Fruit fly (Drosophila melanogaster): ENCODE data around the gene sowah.
A peak's percentile ranks its signal among the peaks of the same experiment; 100 is the strongest.

sowah gene

DNA sequence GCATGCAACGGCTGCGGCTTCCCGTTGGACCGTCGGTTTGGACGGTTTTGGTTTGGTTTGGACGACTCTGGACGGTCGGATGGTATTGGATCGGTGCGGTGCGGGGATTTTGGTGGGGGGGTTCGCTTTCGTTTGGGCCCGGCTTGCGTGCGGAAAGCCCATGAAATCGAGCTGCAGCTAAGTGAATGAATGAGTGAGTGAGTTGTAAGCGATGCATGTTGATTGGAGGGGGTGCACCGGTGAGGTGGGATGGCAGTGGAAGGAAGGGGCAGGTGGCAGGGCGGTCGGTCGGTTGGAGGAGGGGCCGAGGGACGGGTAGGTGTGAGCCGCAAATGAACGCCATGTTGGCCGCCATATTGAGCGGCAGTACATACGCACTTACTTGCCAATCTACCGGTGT, 18.4 kb upstream of the sowah start (continued):
- TF ChIP-seq Med (GFP tag) (no peak), Nf-YC (tag; optimal IDR thresholded peaks at IDR 0.05) (peak; percentile 74), kni (GFP tag; optimal IDR thresholded peaks at IDR 0.05) (peak; percentile 46), tx (GFP tag; optimal IDR thresholded peaks at IDR 0.05) (no peak), ssp (GFP tag; IDR thresholded peaks at IDR 0.05) (no peak)

DNA sequence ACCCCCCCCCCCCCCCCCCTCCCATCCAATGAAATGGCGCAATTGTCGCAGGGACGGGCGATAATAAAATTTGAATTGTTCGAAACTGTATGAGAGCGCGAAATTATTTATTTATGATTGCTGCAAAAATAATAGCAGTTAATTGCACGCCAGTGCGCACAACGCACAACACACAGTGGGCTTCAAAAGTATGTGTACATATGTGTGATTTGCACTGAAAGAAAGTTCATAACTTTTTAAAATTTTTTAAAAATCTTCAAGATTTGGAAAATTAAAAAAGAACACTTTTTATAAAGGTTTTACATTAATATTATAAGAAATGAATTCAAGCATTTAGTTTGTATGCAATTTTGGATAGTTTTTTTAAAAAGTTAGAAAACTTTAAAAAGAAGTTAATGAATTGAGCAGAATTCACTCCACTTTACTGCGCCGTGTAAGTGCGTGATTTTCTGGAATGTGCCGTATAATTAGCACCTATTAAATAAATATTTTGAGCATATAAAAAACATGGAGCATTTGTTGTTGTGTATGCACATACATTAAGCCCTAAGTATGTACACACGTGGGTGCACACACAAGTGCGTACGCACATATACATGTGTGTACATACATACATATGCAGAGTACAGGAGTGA, 17.7 kb upstream of the sowah start:
- TF ChIP-seq pfk (GFP tag; optimal IDR thresholded peaks at IDR 0.05) = no peak
- no peak for TF ChIP-seq YL-1 (GFP tag; optimal IDR thresholded peaks at IDR 0.05)
- no peak for TF ChIP-seq sc (optimal IDR thresholded peaks at IDR 0.05)
- peak; percentile 17 for TF ChIP-seq sc (GFP tag; optimal IDR thresholded peaks at IDR 0.05)
- peak; percentile 38 for TF ChIP-seq tio (GFP tag; optimal IDR thresholded peaks at IDR 0.05)
- TF ChIP-seq az2 (GFP tag; optimal IDR thresholded peaks at IDR 0.05) = no peak
- TF ChIP-seq Med (GFP tag) = no peak
- no peak for TF ChIP-seq CG13287 (GFP tag; IDR thresholded peaks at IDR 0.05; ENCODE audit: partially characterized antibody)
- peak; percentile 60 for TF ChIP-seq CG17361 (GFP tag; IDR thresholded peaks at IDR 0.05)
- TF ChIP-seq esg (GFP tag; conservative IDR thresholded peaks at IDR 0.05) = no peak
- TF ChIP-seq Hsf (GFP tag; optimal IDR thresholded peaks at IDR 0.05) = no peak
- TF ChIP-seq CG7963 (GFP tag; IDR thresholded peaks at IDR 0.05; ENCODE audit: partially characterized antibody) = no peak
- no peak for TF ChIP-seq Ptx1 (GFP tag; IDR thresholded peaks at IDR 0.05)
- peak; percentile 11 for TF ChIP-seq nmo (GFP tag; optimal IDR thresholded peaks at IDR 0.05)
- peak; percentile 69 for TF ChIP-seq dmrt11E (tag; optimal IDR thresholded peaks at IDR 0.05)
- TF ChIP-seq twi (tag; optimal IDR thresholded peaks at IDR 0.05) = peak; percentile 20
- no peak for TF ChIP-seq Gug (GFP tag; IDR thresholded peaks at IDR 0.05)
- no peak for TF ChIP-seq Mrtf (GFP tag; IDR thresholded peaks at IDR 0.05)
- TF ChIP-seq CG11398 (GFP tag; optimal IDR thresholded peaks at IDR 0.05) = no peak
- no peak for TF ChIP-seq ttk (GFP tag; IDR thresholded peaks at IDR 0.05)
- peak; percentile 37 for TF ChIP-seq CG13775 (GFP tag; optimal IDR thresholded peaks at IDR 0.05)
- no peak for TF ChIP-seq CG8765 (GFP tag; IDR thresholded peaks at IDR 0.05)
- TF ChIP-seq CG18011 (GFP tag; optimal IDR thresholded peaks at IDR 0.05) = no peak
- TF ChIP-seq CG15696 (tag; optimal IDR thresholded peaks at IDR 0.05) = peak; percentile 15
- no peak for TF ChIP-seq sr (GFP tag; IDR thresholded peaks at IDR 0.05)
- TF ChIP-seq NfI (GFP tag; optimal IDR thresholded peaks at IDR 0.05) = no peak
- TF ChIP-seq scrt (GFP tag; optimal IDR thresholded peaks at IDR 0.05) = no peak
- TF ChIP-seq HLH3B (GFP tag; IDR thresholded peaks at IDR 0.05) = no peak
- peak; percentile 49 for TF ChIP-seq CG2712 (tag; optimal IDR thresholded peaks at IDR 0.05)
- no peak for TF ChIP-seq pros (GFP tag; optimal IDR thresholded peaks at IDR 0.05)
- TF ChIP-seq shn (GFP tag; optimal IDR thresholded peaks at IDR 0.05) = no peak
- no peak for TF ChIP-seq Side (GFP tag; optimal IDR thresholded peaks at IDR 0.05)
- TF ChIP-seq aop (GFP tag; IDR thresholded peaks at IDR 0.05) = no peak
- TF ChIP-seq zen (tag; optimal IDR thresholded peaks at IDR 0.05) = peak; percentile 47
- no peak for TF ChIP-seq Taf1 (GFP tag; IDR thresholded peaks at IDR 0.05)
- TF ChIP-seq wdn (GFP tag; IDR thresholded peaks at IDR 0.05) = no peak
- TF ChIP-seq nerfin-2 (GFP tag; IDR thresholded peaks at IDR 0.05; ENCODE audit: partially characterized antibody) = no peak
- peak; percentile 5 for TF ChIP-seq CG12104 (GFP tag; optimal IDR thresholded peaks at IDR 0.05)
- TF ChIP-seq knrl (GFP tag; IDR thresholded peaks at IDR 0.05; ENCODE audit: partially characterized antibody) = no peak
- no peak for TF ChIP-seq CG7271 (tag; optimal IDR thresholded peaks at IDR 0.05)
- peak; percentile 29 for TF ChIP-seq CG1602 (GFP tag; optimal IDR thresholded peaks at IDR 0.05)
- no peak for TF ChIP-seq Sry-β (GFP tag; optimal IDR thresholded peaks at IDR 0.05)
- TF ChIP-seq oc (tag; optimal IDR thresholded peaks at IDR 0.05) = no peak
- no peak for TF ChIP-seq gsb (GFP tag; IDR thresholded peaks at IDR 0.05)
- TF ChIP-seq pnt (GFP tag; optimal IDR thresholded peaks at IDR 0.05) = no peak
